Worm (Caenorhabditis elegans): Measurements from ENCODE around the gene best-9.
"Not testable (repeated sequence)": the region's sequence is repeated elsewhere in the genome, so short reads cannot be mapped to it uniquely, and the experiment has no call there.

DNA sequence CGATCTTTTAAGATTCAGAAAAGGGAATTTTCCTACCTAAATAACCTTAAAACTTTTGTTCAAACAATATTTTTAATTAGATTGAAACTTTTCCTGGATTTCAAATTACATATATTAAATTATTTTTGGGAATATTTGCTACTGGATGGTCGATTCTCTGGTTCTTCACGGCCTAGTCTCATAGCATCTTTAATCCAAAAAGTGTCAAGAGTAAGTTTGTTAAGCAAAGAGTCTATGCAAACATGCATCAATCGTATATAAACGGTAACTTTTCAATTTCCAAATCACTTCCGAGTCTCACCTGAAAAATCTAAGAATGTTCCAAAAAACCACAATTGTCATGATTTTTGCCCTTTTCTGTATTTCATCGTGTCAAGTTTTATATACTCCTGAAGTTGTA lies 37.4 kb downstream of the best-9 start, which contains the start of gene nspb-4:
- not testable (repeated sequence) for TF ChIP-seq nhr-11 (tag; optimal IDR thresholded peaks at IDR 0.05); egl-43 (GFP tag; IDR thresholded peaks at IDR 0.05); ztf-11 (tag; optimal IDR thresholded peaks at IDR 0.05); fkh-10 (GFP tag; optimal IDR thresholded peaks at IDR 0.05); unc-130 (GFP tag; optimal IDR thresholded peaks at IDR 0.05); zag-1 (tag; optimal IDR thresholded peaks at IDR 0.05); pqm-1 (tag; optimal IDR thresholded peaks at IDR 0.05); T26A8.4 (GFP tag; IDR thresholded peaks at IDR 0.05); unc-62 (GFP tag; optimal IDR thresholded peaks at IDR 0.05 in 1 of 2); unc-62 (tag; optimal IDR thresholded peaks at IDR 0.05); lin-15B (tag; optimal IDR thresholded peaks at IDR 0.05)
